Fruit fly (Drosophila melanogaster) whole organism, embryonic: ENCODE data around the gene CG32719.

Experiments
- Antp ChIP-seq: fragments of 200-800 bp; sonication (Bioruptor generic); optimal IDR thresholded peaks from 3 replicates; lab custom pipeline; 2016; ENCODE audit warnings: missing biosample characterization, missing genetic modification characterization
- Atf-2 ChIP-seq: fragments of 200-800 bp; sonication (Bioruptor generic); optimal IDR thresholded peaks from 2 replicates; lab custom pipeline; 2016; ENCODE audit warnings: missing biosample characterization, missing genetic modification characterization
- CG10979 ChIP-seq: fragments of 200-800 bp; sonication (Bioruptor generic); optimal IDR thresholded peaks from 2 replicates; lab custom pipeline; 2018; ENCODE audit warnings: missing biosample characterization, mild to moderate bottlenecking, missing genetic modification characterization, moderate library complexity
- CG11504 ChIP-seq: fragments of 200-800 bp; sonication (Bioruptor generic); optimal IDR thresholded peaks from 3 replicates; lab custom pipeline; 2019; ENCODE audit warnings: missing biosample characterization, mild to moderate bottlenecking, missing genetic modification characterization, moderate library complexity
- CG12236 ChIP-seq: fragments of 200-800 bp; sonication (Bioruptor generic); optimal IDR thresholded peaks from 2 replicates; lab custom pipeline; 2016; ENCODE audit warnings: missing biosample characterization, missing genetic modification characterization
- CG14050 ChIP-seq: fragments of 200-800 bp; sonication (Bioruptor generic); IDR thresholded peaks from 3 replicates; pipeline ENCODE4 v1.3.6; 2022; ENCODE audit warnings: missing biosample characterization, missing genetic modification characterization
- CG15073 ChIP-seq: fragments of 200-800 bp; sonication (Bioruptor generic); optimal IDR thresholded peaks from 2 replicates; lab custom pipeline; 2016; ENCODE audit warnings: missing biosample characterization, missing genetic modification characterization
- CG1602 ChIP-seq: fragments of 200-800 bp; sonication (Bioruptor generic); optimal IDR thresholded peaks from 3 replicates; lab custom pipeline; 2016; ENCODE audit warnings: missing biosample characterization, missing genetic modification characterization
- CG18262 ChIP-seq: fragments of 200-800 bp; optimal IDR thresholded peaks from 3 replicates; lab custom pipeline; 2019; ENCODE audit warnings: missing biosample characterization, mild to moderate bottlenecking, missing genetic modification characterization, moderate library complexity
- CG2712 ChIP-seq: fragments of 200-800 bp; optimal IDR thresholded peaks from 3 replicates; lab custom pipeline; 2019; ENCODE audit warnings: missing biosample characterization, mild to moderate bottlenecking, missing genetic modification characterization, moderate library complexity
- CG30020 ChIP-seq: fragments of 200-800 bp; optimal IDR thresholded peaks from 2 replicates; lab custom pipeline; 2019; ENCODE audit warnings: missing biosample characterization, mild to moderate bottlenecking, missing genetic modification characterization, moderate library complexity
- CG3065 ChIP-seq: fragments of 200-800 bp; sonication (Bioruptor generic); optimal IDR thresholded peaks from 2 replicates; lab custom pipeline; 2016; ENCODE audit warnings: missing biosample characterization, missing genetic modification characterization
- CG31388 ChIP-seq: fragments of 200-800 bp; sonication (Bioruptor generic); optimal IDR thresholded peaks from 2 replicates; lab custom pipeline; 2016; ENCODE audit warnings: missing biosample characterization, missing genetic modification characterization
- CG4404 ChIP-seq: fragments of 200-800 bp; sonication (Bioruptor generic); IDR thresholded peaks from 2 replicates; pipeline ENCODE4 v1.3.6; 2022; ENCODE audit warnings: missing biosample characterization, missing genetic modification characterization
- CG4707 ChIP-seq: fragments of 200-800 bp; sonication (Bioruptor generic); optimal IDR thresholded peaks from 2 replicates; lab custom pipeline; 2018; ENCODE audit warnings: missing biosample characterization, mild to moderate bottlenecking, missing genetic modification characterization, moderate library complexity
- CG8924 ChIP-seq: fragments of 200-800 bp; optimal IDR thresholded peaks from 3 replicates; lab custom pipeline; 2019; ENCODE audit warnings: missing biosample characterization, mild to moderate bottlenecking, missing genetic modification characterization, moderate library complexity
- CG9437 ChIP-seq: fragments of 200-800 bp; sonication (Bioruptor generic); optimal IDR thresholded peaks from 2 replicates; lab custom pipeline; 2018; ENCODE audit warnings: missing biosample characterization, mild to moderate bottlenecking, missing genetic modification characterization
- CG9797 ChIP-seq: fragments of 200-800 bp; sonication (Bioruptor generic); optimal IDR thresholded peaks from 3 replicates; lab custom pipeline; 2018; ENCODE audit warnings: missing biosample characterization, mild to moderate bottlenecking, missing genetic modification characterization
- CkIIα-i1 ChIP-seq: fragments of 200-800 bp; sonication (Bioruptor generic); IDR thresholded peaks from 2 replicates; pipeline ENCODE4 v1.3.6; 2022; ENCODE audit warnings: missing biosample characterization, missing genetic modification characterization
- D19B ChIP-seq: fragments of 200-800 bp; sonication (Bioruptor generic); optimal IDR thresholded peaks from 2 replicates; lab custom pipeline; 2017; ENCODE audit warnings: missing biosample characterization, mild to moderate bottlenecking, missing genetic modification characterization
- Drgx ChIP-seq: fragments of 200-800 bp; sonication (Bioruptor generic); IDR thresholded peaks from 2 replicates; pipeline ENCODE4 v1.3.6; 2022; ENCODE audit warnings: missing biosample characterization, missing genetic modification characterization
- Ets65A ChIP-seq: fragments of 200-800 bp; sonication (Bioruptor generic); peaks from one replicate; lab custom pipeline; 2016; ENCODE audit warnings: missing biosample characterization, missing genetic modification characterization
- Gug ChIP-seq: fragments of 200-800 bp; sonication (Bioruptor generic); IDR thresholded peaks from 4 replicates; pipeline ENCODE4 v1.3.6; 2022; ENCODE audit warnings: missing biosample characterization, missing genetic modification characterization
- NK7.1 ChIP-seq: fragments of 200-800 bp; sonication (Bioruptor generic); optimal IDR thresholded peaks from 3 replicates; lab custom pipeline; 2016; ENCODE audit warnings: missing biosample characterization, missing genetic modification characterization
- Pdp1 ChIP-seq, 2 experiments: fragments of 200-800 bp; sonication (Bioruptor generic); optimal IDR thresholded peaks; 3 replicates each; lab custom pipeline; 2016; ENCODE audit warnings: missing biosample characterization in 2 of 2, missing genetic modification characterization in 2 of 2, mild to moderate bottlenecking in 1 of 2, moderate library complexity in 1 of 2
- Ptx1 ChIP-seq: fragments of 200-800 bp; sonication (Bioruptor generic); IDR thresholded peaks from 2 replicates; pipeline ENCODE4 v1.3.6; 2022; ENCODE audit warnings: missing biosample characterization, missing genetic modification characterization
- Usf ChIP-seq: fragments of 200-800 bp; sonication (Bioruptor generic); optimal IDR thresholded peaks from 2 replicates; lab custom pipeline; 2017; ENCODE audit warnings: missing genotype, missing biosample characterization, missing genetic modification characterization
- abd-A ChIP-seq: fragments of 200-800 bp; sonication (Bioruptor generic); optimal IDR thresholded peaks from 3 replicates; lab custom pipeline; 2019; ENCODE audit warnings: missing biosample characterization, mild to moderate bottlenecking, missing genetic modification characterization, moderate library complexity
- ato ChIP-seq: fragments of 200-800 bp; sonication (Bioruptor generic); IDR thresholded peaks from 2 replicates; pipeline ENCODE4 v1.3.6; 2022; ENCODE audit warnings: missing biosample characterization, missing genetic modification characterization; ENCODE audit not compliant: partially characterized antibody
- btn ChIP-seq: fragments of 200-800 bp; sonication (Bioruptor generic); optimal IDR thresholded peaks from 2 replicates; lab custom pipeline; 2016; ENCODE audit warnings: missing biosample characterization, missing genetic modification characterization
- crp ChIP-seq, 2 experiments: fragments of 200-800 bp; sonication (Bioruptor generic); optimal IDR thresholded peaks; 2 replicates in 1 of 2; 3 replicates in 1 of 2; lab custom pipeline; 2017; ENCODE audit warnings: missing biosample characterization in 2 of 2, missing genetic modification characterization in 2 of 2, mild to moderate bottlenecking in 1 of 2, moderate library complexity in 1 of 2
- fd96Cb ChIP-seq: fragments of 200-800 bp; sonication (Bioruptor generic); optimal IDR thresholded peaks from 2 replicates; lab custom pipeline; 2018; ENCODE audit warnings: missing biosample characterization, mild to moderate bottlenecking, missing genetic modification characterization, moderate library complexity
- grau ChIP-seq: fragments of 200-800 bp; optimal IDR thresholded peaks from 3 replicates; lab custom pipeline; 2019; ENCODE audit warnings: missing biosample characterization, mild to moderate bottlenecking, missing genetic modification characterization, moderate library complexity
- hbn ChIP-seq: fragments of 200-800 bp; sonication (Bioruptor generic); IDR thresholded peaks from 2 replicates; pipeline ENCODE4 v1.3.6; 2022; ENCODE audit warnings: missing biosample characterization, missing genetic modification characterization; ENCODE audit not compliant: partially characterized antibody
- jumu ChIP-seq: fragments of 200-800 bp; sonication (Bioruptor generic); optimal IDR thresholded peaks from 3 replicates; lab custom pipeline; 2016; ENCODE audit warnings: missing biosample characterization, missing genetic modification characterization
- kay ChIP-seq: fragments of 200-800 bp; sonication (Bioruptor generic); optimal IDR thresholded peaks from 2 replicates; lab custom pipeline; 2016; ENCODE audit warnings: missing biosample characterization, missing genetic modification characterization
- lmd ChIP-seq: fragments of 200-800 bp; sonication (Bioruptor generic); IDR thresholded peaks from 2 replicates; pipeline ENCODE4 v1.3.6; 2022; ENCODE audit warnings: missing biosample characterization, missing genetic modification characterization
- nerfin-1 ChIP-seq: fragments of 200-800 bp; sonication (Bioruptor generic); optimal IDR thresholded peaks from 3 replicates; lab custom pipeline; 2019; ENCODE audit warnings: missing biosample characterization, mild to moderate bottlenecking, missing genetic modification characterization, moderate library complexity
- nerfin-2 ChIP-seq: fragments of 200-800 bp; sonication (Bioruptor generic); IDR thresholded peaks from 2 replicates; pipeline ENCODE4 v1.3.6; 2022; ENCODE audit warnings: missing biosample characterization, missing genetic modification characterization; ENCODE audit not compliant: partially characterized antibody
- prd ChIP-seq, 3 experiments: fragments of >200 bp in 2 of 3; fragments of 200-800 bp in 1 of 3; sonication (Bioruptor generic) in 1 of 3; optimal IDR thresholded peaks in 2 of 3; IDR thresholded peaks in 1 of 3; 2 replicates in 2 of 3; 3 replicates in 1 of 3; pipeline versions ENCODE4 v1.3.6 to Lab custom; 2017 to 2022; ENCODE audit warnings: missing biosample characterization in 1 of 3, missing genetic modification characterization in 1 of 3
- rib ChIP-seq: fragments of 200-800 bp; sonication (Bioruptor generic); IDR thresholded peaks from 2 replicates; pipeline ENCODE4 v1.3.6; 2022; ENCODE audit warnings: missing biosample characterization, missing genetic modification characterization
- row ChIP-seq: fragments of 200-800 bp; sonication (Bioruptor generic); IDR thresholded peaks from 3 replicates; pipeline ENCODE4 v1.3.6; 2022; ENCODE audit warnings: missing biosample characterization, missing genetic modification characterization
- sens ChIP-seq: fragments of 200-800 bp; sonication (Bioruptor generic); peaks from one replicate; lab custom pipeline; 2016; ENCODE audit warnings: missing biosample characterization, missing genetic modification characterization
- sr ChIP-seq: fragments of 200-800 bp; sonication (Bioruptor generic); IDR thresholded peaks from 3 replicates; pipeline ENCODE4 v1.3.6; 2022; ENCODE audit warnings: missing biosample characterization, missing genetic modification characterization
- ttk ChIP-seq: fragments of 200-800 bp; sonication (Bioruptor generic); IDR thresholded peaks from 2 replicates; pipeline ENCODE4 v2.1.2; 2022; ENCODE audit warnings: missing biosample characterization, missing genetic modification characterization
- zf30C ChIP-seq: fragments of 200-800 bp; sonication (Bioruptor generic); optimal IDR thresholded peaks from 3 replicates; lab custom pipeline; 2018; ENCODE audit warnings: missing biosample characterization, mild to moderate bottlenecking, missing genetic modification characterization

Gene CG32719

dm6 chrX:7559913-7560312 is 12.1 kb upstream of the CG32719 start:
- TF ChIP-seq prd (optimal IDR thresholded peaks at IDR 0.05; lab: Kevin White, UChicago): no peak
- TF ChIP-seq prd (GFP tag; IDR thresholded peaks at IDR 0.05; lab: Robert Waterston, UW): peak; percentile 21; the same call in 1 of the 3 replicates
- TF ChIP-seq CG11504: peak; percentile 23
- peak; percentile 64 for TF ChIP-seq sens (GFP tag; lab: Kevin White, UChicago)
- TF ChIP-seq row (GFP tag; lab: Robert Waterston, UW): 0 out of 3 replicates have a peak, but pooled peaks have one; percentile 17
- peak; percentile 2 for TF ChIP-seq CG18262 (tag; lab: Kevin White, UChicago)
- no peak for TF ChIP-seq CkIIα-i1 (GFP tag; lab: Robert Waterston, UW)
- TF ChIP-seq CG10979 (tag; lab: Kevin White, UChicago): peak; percentile 6
- TF ChIP-seq CG4707 (GFP tag; lab: Kevin White, UChicago): no peak
- TF ChIP-seq jumu (GFP tag; lab: Kevin White, UChicago): no peak
- TF ChIP-seq CG2712 (tag; lab: Kevin White, UChicago): peak; percentile 22
- TF ChIP-seq Ptx1 (GFP tag; lab: Robert Waterston, UW): 0 out of 2 replicates have a peak, but pooled peaks have one; percentile 6
- peak in 1 of 2 experiments; percentile 67 for TF ChIP-seq Pdp1 (GFP tag; optimal IDR thresholded peaks at IDR 0.05; lab: Kevin White, UChicago)

DNA sequence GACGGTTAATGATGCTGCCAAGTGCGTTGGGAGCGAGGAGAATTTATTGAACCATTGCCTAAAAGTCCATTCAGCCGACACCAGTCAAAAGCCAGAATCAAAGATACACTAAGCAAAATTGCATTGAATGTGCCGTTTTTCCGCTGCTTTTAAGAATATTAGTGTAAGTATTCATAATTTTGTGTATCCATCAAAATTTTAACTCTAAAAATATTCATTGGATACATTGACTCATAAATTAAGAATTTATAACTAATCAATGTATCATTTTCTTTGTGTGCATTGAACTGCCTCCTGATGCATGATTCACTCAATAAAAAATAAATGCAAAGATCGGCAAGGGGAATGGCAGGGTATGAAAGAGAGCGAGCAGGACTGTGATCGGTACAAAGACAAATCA is 10.9 kb upstream of the CG32719 start:
- TF ChIP-seq sens (GFP tag; lab: Kevin White, UChicago) (peak; percentile 53), NK7.1 (no peak), Drgx (0 out of 2 replicates have a peak, but pooled peaks have one; percentile 11), Ets65A (GFP tag; lab: Kevin White, UChicago) (peak; percentile 59), nerfin-2 (no peak)

DNA sequence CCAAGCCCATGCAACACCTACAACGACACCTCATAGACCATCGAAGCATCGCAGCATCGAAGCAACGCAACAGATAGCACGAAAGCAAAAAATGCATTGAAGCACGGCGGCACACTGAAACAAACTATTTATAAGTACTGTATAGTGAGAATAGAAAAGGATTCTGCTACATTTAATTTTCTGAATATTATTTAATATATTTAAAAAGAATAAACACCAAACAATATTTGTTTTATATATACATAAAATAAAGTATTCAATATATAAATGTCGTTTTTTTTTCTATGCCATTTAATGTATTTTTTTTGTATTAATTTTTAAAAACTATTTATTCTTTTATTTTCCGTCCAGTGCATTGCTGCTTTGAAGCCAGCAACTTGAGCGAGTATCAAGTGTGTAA is 9.9 kb upstream of the CG32719 start:
- TF ChIP-seq Ets65A (GFP tag; lab: Kevin White, UChicago): peak; percentile 22
- no peak for TF ChIP-seq Gug
- no peak for TF ChIP-seq abd-A (tag; lab: Kevin White, UChicago)
- no peak for TF ChIP-seq CG15073 (GFP tag; lab: Kevin White, UChicago)
- TF ChIP-seq CG14050 (GFP tag; lab: Robert Waterston, UW): no peak

dm6 chrX:7556270-7556669 is 8.5 kb upstream of the CG32719 start:
- TF ChIP-seq CG30020 (tag; lab: Kevin White, UChicago) (no peak), CG9437 (GFP tag; lab: Kevin White, UChicago) (no peak), CG31388 (GFP tag; lab: Kevin White, UChicago) (no peak), ttk (GFP tag; lab: Robert Waterston, UW) (no peak), ato (GFP tag; lab: Robert Waterston, UW) (no peak), rib (GFP tag; lab: Robert Waterston, UW) (no peak), CG1602 (GFP tag; lab: Kevin White, UChicago) (no peak), D19B (GFP tag; lab: Kevin White, UChicago) (no peak), hbn (GFP tag; lab: Robert Waterston, UW) (no peak), Antp (GFP tag; lab: Kevin White, UChicago) (no peak), nerfin-1 (tag; lab: Kevin White, UChicago) (no peak), CG4404 (GFP tag; lab: Robert Waterston, UW) (peak; percentile 39; the same call in 1 of the 2 replicates), kay (GFP tag; lab: Kevin White, UChicago) (no peak), CG8924 (tag; lab: Kevin White, UChicago) (peak; percentile 9), fd96Cb (tag; lab: Kevin White, UChicago) (peak; percentile 22), lmd (GFP tag; lab: Robert Waterston, UW) (peak; percentile 32; the same call in 1 of the 2 replicates), CG3065 (GFP tag; lab: Kevin White, UChicago) (no peak), sr (GFP tag; lab: Robert Waterston, UW) (no peak), zf30C (GFP tag; lab: Kevin White, UChicago) (peak; percentile 55), crp (GFP tag; optimal IDR thresholded peaks at IDR 0.05; lab: Kevin White, UChicago) (no peak), grau (tag; lab: Kevin White, UChicago) (peak; percentile 17), btn (GFP tag; lab: Kevin White, UChicago) (no peak), CG9797 (GFP tag; lab: Kevin White, UChicago) (no peak), CG12236 (GFP tag; lab: Kevin White, UChicago) (no peak), CG15073 (GFP tag; lab: Kevin White, UChicago) (no peak), Atf-2 (GFP tag; lab: Kevin White, UChicago) (no peak), Usf (GFP tag; lab: Kevin White, UChicago) (peak; percentile 6)
